Fruit fly (Drosophila melanogaster) whole organism, embryonic: ENCODE data around the gene Dpm2.

Experiments used
- Aef1 ChIP-seq: fragments of 200-800 bp; sonication (Bioruptor generic); IDR thresholded peaks from 3 replicates; pipeline ENCODE4 v1.3.6; 2022; ENCODE audit warnings: missing biosample characterization, missing genetic modification characterization
- C15 ChIP-seq: fragments of 200-800 bp; sonication (Bioruptor generic); IDR thresholded peaks from 3 replicates; pipeline ENCODE4 v1.3.6; 2022; ENCODE audit warnings: missing biosample characterization, missing genetic modification characterization
- CG10462 ChIP-seq: fragments of 200-800 bp; sonication (Bioruptor generic); optimal IDR thresholded peaks from 2 replicates; lab custom pipeline; 2016; ENCODE audit warnings: missing biosample characterization, missing genetic modification characterization
- CG11504 ChIP-seq: fragments of 200-800 bp; sonication (Bioruptor generic); optimal IDR thresholded peaks from 3 replicates; lab custom pipeline; 2019; ENCODE audit warnings: missing biosample characterization, mild to moderate bottlenecking, missing genetic modification characterization, moderate library complexity
- CG12071 ChIP-seq: fragments of 200-800 bp; sonication (Bioruptor generic); optimal IDR thresholded peaks from 3 replicates; lab custom pipeline; 2018; ENCODE audit warnings: missing biosample characterization, mild to moderate bottlenecking, missing genetic modification characterization
- CG12155 ChIP-seq: fragments of 200-800 bp; sonication (Bioruptor generic); optimal IDR thresholded peaks from 3 replicates; lab custom pipeline; 2016; ENCODE audit warnings: missing biosample characterization, missing genetic modification characterization
- CG12236 ChIP-seq: fragments of 200-800 bp; sonication (Bioruptor generic); optimal IDR thresholded peaks from 2 replicates; lab custom pipeline; 2016; ENCODE audit warnings: missing biosample characterization, missing genetic modification characterization
- CG15601 ChIP-seq: fragments of 200-800 bp; sonication (Bioruptor generic); optimal IDR thresholded peaks from 3 replicates; lab custom pipeline; 2019; ENCODE audit warnings: missing biosample characterization, mild to moderate bottlenecking, missing genetic modification characterization, moderate library complexity
- CG15696 ChIP-seq: fragments of 200-800 bp; sonication (Bioruptor generic); optimal IDR thresholded peaks from 2 replicates; lab custom pipeline; 2019; ENCODE audit warnings: missing biosample characterization, mild to moderate bottlenecking, missing genetic modification characterization, moderate library complexity
- CG17359 ChIP-seq: fragments of 200-800 bp; sonication (Bioruptor generic); optimal IDR thresholded peaks from 3 replicates; lab custom pipeline; 2018; ENCODE audit warnings: missing biosample characterization, mild to moderate bottlenecking, missing genetic modification characterization, moderate library complexity
- CG18011 ChIP-seq: fragments of 200-800 bp; sonication (Bioruptor generic); optimal IDR thresholded peaks from 2 replicates; lab custom pipeline; 2017; ENCODE audit warnings: missing biosample characterization, missing genetic modification characterization, mild to moderate bottlenecking, moderate library complexity, missing genotype
- CG1832 ChIP-seq: fragments of 200-800 bp; sonication (Bioruptor generic); optimal IDR thresholded peaks from 2 replicates; lab custom pipeline; 2017; ENCODE audit warnings: missing biosample characterization, mild to moderate bottlenecking, missing genetic modification characterization, inconsistent platforms
- CG18599 ChIP-seq: fragments of 200-800 bp; sonication (Bioruptor generic); optimal IDR thresholded peaks from 3 replicates; lab custom pipeline; 2017; ENCODE audit warnings: missing biosample characterization, missing genetic modification characterization, mild to moderate bottlenecking, moderate library complexity, missing genetic modification reagents
- CG18764 ChIP-seq: fragments of 200-800 bp; sonication (Bioruptor generic); optimal IDR thresholded peaks from 3 replicates; lab custom pipeline; 2016; ENCODE audit warnings: missing biosample characterization, missing genetic modification characterization
- CG32767 ChIP-seq: fragments of 200-800 bp; sonication (Bioruptor generic); IDR thresholded peaks from 2 replicates; pipeline ENCODE4 v1.3.6; 2022; ENCODE audit warnings: missing biosample characterization, missing genetic modification characterization
- CG34376 ChIP-seq: fragments of 200-800 bp; sonication (Bioruptor generic); optimal IDR thresholded peaks from 2 replicates; lab custom pipeline; 2018; ENCODE audit warnings: missing biosample characterization, mild to moderate bottlenecking, missing genetic modification characterization
- CG4360 ChIP-seq: fragments of 200-800 bp; sonication (Bioruptor generic); IDR thresholded peaks from 2 replicates; pipeline ENCODE4 v1.3.6; 2022; ENCODE audit warnings: missing biosample characterization, missing genetic modification characterization
- CG5180 ChIP-seq: fragments of 200-800 bp; sonication (Bioruptor generic); optimal IDR thresholded peaks from 3 replicates; lab custom pipeline; 2017; ENCODE audit warnings: missing biosample characterization, missing genetic modification characterization, mild to moderate bottlenecking, moderate library complexity, missing genetic modification reagents
- CG5953 ChIP-seq: fragments of 200-800 bp; sonication (Bioruptor generic); IDR thresholded peaks from 2 replicates; pipeline ENCODE4 v1.3.6; 2022; ENCODE audit warnings: missing biosample characterization, missing genetic modification characterization
- CG6654 ChIP-seq: fragments of 200-800 bp; sonication (Bioruptor generic); optimal IDR thresholded peaks from 2 replicates; lab custom pipeline; 2017; ENCODE audit warnings: missing biosample characterization, mild to moderate bottlenecking, missing genetic modification characterization
- CG6854 ChIP-seq: fragments of 200-800 bp; sonication (Bioruptor generic); optimal IDR thresholded peaks from 3 replicates; lab custom pipeline; 2017; ENCODE audit warnings: missing biosample characterization, mild to moderate bottlenecking, missing genetic modification characterization
- CG8359 ChIP-seq: fragments of 200-800 bp; sonication (Bioruptor generic); optimal IDR thresholded peaks from 2 replicates; lab custom pipeline; 2017; ENCODE audit warnings: missing biosample characterization, mild to moderate bottlenecking, missing genetic modification characterization, borderline replicate concordance
- CG8765 ChIP-seq: fragments of 200-800 bp; sonication (Bioruptor generic); IDR thresholded peaks from 2 replicates; pipeline ENCODE4 v1.3.6; 2022; ENCODE audit warnings: missing biosample characterization, missing genetic modification characterization
- CTCF ChIP-seq: fragments of 200-800 bp; sonication (Bioruptor generic); optimal IDR thresholded peaks from 2 replicates; lab custom pipeline; 2017; ENCODE audit warnings: missing biosample characterization, mild to moderate bottlenecking, missing genetic modification characterization, moderate library complexity
- Dfd ChIP-seq, 2 experiments: fragments of >200 bp; optimal IDR thresholded peaks; 2 replicates each; lab custom pipeline; 2017; ENCODE audit warnings: missing biosample characterization in 2 of 2, missing genetic modification characterization in 2 of 2
- Dp ChIP-seq: fragments of 200-800 bp; sonication (Bioruptor generic); optimal IDR thresholded peaks from 2 replicates; lab custom pipeline; 2018; ENCODE audit warnings: missing biosample characterization, mild to moderate bottlenecking, missing genetic modification characterization, moderate library complexity
- Elba2 ChIP-seq: fragments of 200-800 bp; sonication (Bioruptor generic); optimal IDR thresholded peaks from 3 replicates; lab custom pipeline; 2016; ENCODE audit warnings: missing biosample characterization, missing genetic modification characterization
- HHEX ChIP-seq: fragments of 200-800 bp; sonication (Bioruptor generic); optimal IDR thresholded peaks from 3 replicates; lab custom pipeline; 2017; ENCODE audit warnings: missing biosample characterization, mild to moderate bottlenecking, missing genetic modification characterization, missing genetic modification reagents
- Hr39 ChIP-seq: fragments of >200 bp; optimal IDR thresholded peaks from 2 replicates; lab custom pipeline; 2017
- Lim3 ChIP-seq: fragments of 200-800 bp; sonication (Bioruptor generic); IDR thresholded peaks from 2 replicates; pipeline ENCODE4 v1.3.6; 2022; ENCODE audit warnings: missing biosample characterization, missing genetic modification characterization
- MBD-R2 ChIP-seq: fragments of 200-800 bp; sonication (Bioruptor generic); IDR thresholded peaks from 2 replicates; pipeline ENCODE4 v1.3.6; 2022; ENCODE audit warnings: missing biosample characterization, missing genetic modification characterization
- MESR4 ChIP-seq: fragments of 200-800 bp; sonication (Bioruptor generic); optimal IDR thresholded peaks from 2 replicates; lab custom pipeline; 2018; ENCODE audit warnings: missing biosample characterization, mild to moderate bottlenecking, missing genetic modification characterization, moderate library complexity
- Rx ChIP-seq: fragments of 200-800 bp; sonication (Bioruptor generic); IDR thresholded peaks from 2 replicates; pipeline ENCODE4 v1.3.6; 2022; ENCODE audit warnings: missing biosample characterization, missing genetic modification characterization
- Xrp1 ChIP-seq: fragments of 200-800 bp; sonication (Bioruptor generic); IDR thresholded peaks from 2 replicates; pipeline ENCODE4 v1.3.6; 2022; ENCODE audit warnings: missing biosample characterization, missing genetic modification characterization
- YL-1 ChIP-seq: fragments of 200-800 bp; sonication (Bioruptor generic); optimal IDR thresholded peaks from 3 replicates; lab custom pipeline; 2017; ENCODE audit warnings: missing biosample characterization, mild to moderate bottlenecking, missing genetic modification characterization
- crc ChIP-seq: fragments of 200-800 bp; sonication (Bioruptor generic); optimal IDR thresholded peaks from 2 replicates; lab custom pipeline; 2016; ENCODE audit warnings: missing biosample characterization, missing genetic modification characterization
- dan ChIP-seq: fragments of 200-800 bp; sonication (Bioruptor generic); IDR thresholded peaks from 2 replicates; pipeline ENCODE4 v1.3.6; 2022; ENCODE audit warnings: missing biosample characterization, missing genetic modification characterization
- gcm2 ChIP-seq: fragments of 200-800 bp; sonication (Bioruptor generic); optimal IDR thresholded peaks from 2 replicates; lab custom pipeline; 2016; ENCODE audit warnings: missing biosample characterization, missing genetic modification characterization
- ham ChIP-seq: fragments of 200-800 bp; sonication (Bioruptor generic); IDR thresholded peaks from 2 replicates; pipeline ENCODE4 v1.3.6; 2022; ENCODE audit warnings: missing biosample characterization, missing genetic modification characterization
- jumu ChIP-seq: fragments of 200-800 bp; sonication (Bioruptor generic); optimal IDR thresholded peaks from 3 replicates; lab custom pipeline; 2016; ENCODE audit warnings: missing biosample characterization, missing genetic modification characterization
- kni ChIP-seq: fragments of 200-800 bp; sonication (Bioruptor generic); optimal IDR thresholded peaks from 3 replicates; lab custom pipeline; 2017; ENCODE audit warnings: mild to moderate bottlenecking, missing biosample characterization, missing genetic modification reagents, missing genetic modification characterization
- mam ChIP-seq: fragments of 200-800 bp; sonication (Bioruptor generic); optimal IDR thresholded peaks from 3 replicates; lab custom pipeline; 2016; ENCODE audit warnings: missing biosample characterization, missing genetic modification characterization
- nom ChIP-seq: fragments of 200-800 bp; sonication (Bioruptor generic); optimal IDR thresholded peaks from 2 replicates; lab custom pipeline; 2017; ENCODE audit warnings: missing biosample characterization, missing genetic modification characterization, mild to moderate bottlenecking, moderate library complexity, missing genetic modification reagents
- onecut ChIP-seq: fragments of 200-800 bp; sonication (Bioruptor generic); IDR thresholded peaks from 2 replicates; pipeline ENCODE4 v1.3.6; 2022; ENCODE audit warnings: missing biosample characterization, missing genetic modification characterization
- prd ChIP-seq, 3 experiments: fragments of >200 bp in 2 of 3; fragments of 200-800 bp in 1 of 3; sonication (Bioruptor generic) in 1 of 3; optimal IDR thresholded peaks in 2 of 3; IDR thresholded peaks in 1 of 3; 2 replicates in 2 of 3; 3 replicates in 1 of 3; pipeline versions ENCODE4 v1.3.6 to Lab custom; 2017 to 2022; ENCODE audit warnings: missing biosample characterization in 1 of 3, missing genetic modification characterization in 1 of 3
- rib ChIP-seq: fragments of 200-800 bp; sonication (Bioruptor generic); IDR thresholded peaks from 2 replicates; pipeline ENCODE4 v1.3.6; 2022; ENCODE audit warnings: missing biosample characterization, missing genetic modification characterization
- ro ChIP-seq: fragments of 200-800 bp; sonication (Bioruptor generic); IDR thresholded peaks from 2 replicates; pipeline ENCODE4 v1.3.6; 2022; ENCODE audit warnings: missing biosample characterization, missing genetic modification characterization
- sna ChIP-seq: fragments of 200-800 bp; sonication (Bioruptor generic); IDR thresholded peaks from 2 replicates; pipeline ENCODE4 v1.3.6; 2022; ENCODE audit warnings: missing biosample characterization, missing genetic modification characterization; ENCODE audit not compliant: partially characterized antibody
- sob ChIP-seq: fragments of 200-800 bp; sonication (Bioruptor generic); IDR thresholded peaks from 2 replicates; pipeline ENCODE4 v1.3.6; 2022; ENCODE audit warnings: missing biosample characterization, missing genetic modification characterization
- sug ChIP-seq: fragments of 200-800 bp; optimal IDR thresholded peaks from 2 replicates; lab custom pipeline; 2019; ENCODE audit warnings: missing biosample characterization, mild to moderate bottlenecking, missing genetic modification characterization, moderate library complexity
- wor ChIP-seq: fragments of 200-800 bp; sonication (Bioruptor generic); IDR thresholded peaks from 2 replicates; pipeline ENCODE4 v1.3.6; 2022; ENCODE audit warnings: missing biosample characterization, missing genetic modification characterization

The Dpm2 gene

dm6 chr3L:3300345-3300744, 19.0 kb upstream of the Dpm2 start (continued):
- TF ChIP-seq HHEX (GFP tag; lab: Kevin White, UChicago): peak; percentile 58
- peak; percentile 40 for TF ChIP-seq CG18764 (GFP tag; lab: Kevin White, UChicago)
- TF ChIP-seq Xrp1 (GFP tag; lab: Robert Waterston, UW): peak; percentile 78
- TF ChIP-seq CG34376 (GFP tag; lab: Kevin White, UChicago): no peak
- TF ChIP-seq CG6854: peak; percentile 17
- no peak for TF ChIP-seq CG1832 (GFP tag; lab: Kevin White, UChicago)
- TF ChIP-seq CG32767 (GFP tag; lab: Robert Waterston, UW): peak; percentile 55; the same call in 1 of the 2 replicates
- TF ChIP-seq CG17359 (tag; lab: Kevin White, UChicago): peak; percentile 84
- peak; percentile 12 for TF ChIP-seq crc (GFP tag; lab: Kevin White, UChicago)
- TF ChIP-seq kni: peak; percentile 11
- peak; percentile 65 for TF ChIP-seq CG12071 (GFP tag; lab: Kevin White, UChicago)
- TF ChIP-seq CG5953: peak; percentile 45; the same call in 1 of the 2 replicates
- TF ChIP-seq prd (optimal IDR thresholded peaks at IDR 0.05; lab: Kevin White, UChicago): no peak
- TF ChIP-seq prd (GFP tag; IDR thresholded peaks at IDR 0.05; lab: Robert Waterston, UW): peak; percentile 65; the same call in 2 of the 3 replicates
- no peak for TF ChIP-seq Lim3 (GFP tag; lab: Robert Waterston, UW)
- TF ChIP-seq MESR4 (GFP tag; lab: Kevin White, UChicago): no peak
- no peak for TF ChIP-seq gcm2 (GFP tag; lab: Kevin White, UChicago)
- TF ChIP-seq CG6654 (GFP tag; lab: Kevin White, UChicago): no peak
- no peak for TF ChIP-seq CG10462 (GFP tag; lab: Kevin White, UChicago)
- no peak; the same call in 1 of the 2 replicates for TF ChIP-seq MBD-R2 (GFP tag; lab: Robert Waterston, UW)
- no peak for TF ChIP-seq Dfd (GFP tag; optimal IDR thresholded peaks at IDR 0.05; lab: Kevin White, UChicago)
- no peak for TF ChIP-seq nom (GFP tag; lab: Kevin White, UChicago)
- peak; percentile 62 for TF ChIP-seq Aef1 (GFP tag; lab: Robert Waterston, UW)
- peak; percentile 53 for TF ChIP-seq wor (GFP tag; lab: Robert Waterston, UW)
- TF ChIP-seq ham (GFP tag; lab: Robert Waterston, UW): no peak
- TF ChIP-seq dan (GFP tag; lab: Robert Waterston, UW): no peak
- TF ChIP-seq Dp (GFP tag; lab: Kevin White, UChicago): no peak
- TF ChIP-seq jumu (GFP tag; lab: Kevin White, UChicago): no peak
- no peak for TF ChIP-seq CG8765 (GFP tag; lab: Robert Waterston, UW)
- peak; percentile 61 for TF ChIP-seq CG18599 (GFP tag; lab: Kevin White, UChicago)
- no peak for TF ChIP-seq CTCF
- TF ChIP-seq ro (GFP tag; lab: Robert Waterston, UW): peak; percentile 45; the same call in 1 of the 2 replicates
- TF ChIP-seq CG8359 (GFP tag; lab: Kevin White, UChicago): peak; percentile 18
- TF ChIP-seq onecut (GFP tag; lab: Robert Waterston, UW): peak; percentile 30; the same call in 1 of the 2 replicates
- TF ChIP-seq CG15601: peak; percentile 29
- peak; percentile 44 for TF ChIP-seq CG5180 (GFP tag; lab: Kevin White, UChicago)
- no peak for TF ChIP-seq sug (tag; lab: Kevin White, UChicago)
- peak; percentile 83 for TF ChIP-seq CG11504 (tag; lab: Kevin White, UChicago)
- peak; percentile 72 for TF ChIP-seq sob
- no peak for TF ChIP-seq Elba2 (GFP tag; lab: Kevin White, UChicago)
- TF ChIP-seq Hr39: no peak
- peak; percentile 42; the same call in 1 of the 2 replicates for TF ChIP-seq Rx
- no peak for TF ChIP-seq rib
- TF ChIP-seq CG12236: no peak
- no peak for TF ChIP-seq YL-1
- 0 out of 3 replicates have a peak, but pooled peaks have one; percentile 55 for TF ChIP-seq C15
- TF ChIP-seq CG15696 (tag; lab: Kevin White, UChicago): no peak
- peak; percentile 17 for TF ChIP-seq CG12155 (GFP tag; lab: Kevin White, UChicago)
- TF ChIP-seq CG18011: no peak
- TF ChIP-seq mam (GFP tag; lab: Kevin White, UChicago): peak; percentile 54
- TF ChIP-seq sna (GFP tag; lab: Robert Waterston, UW): no peak
- peak; percentile 20; the same call in 1 of the 2 replicates for TF ChIP-seq CG4360 (GFP tag; lab: Robert Waterston, UW)
